Worm (Caenorhabditis elegans): Measurements from ENCODE around the gene cyp-14A1.

The cyp-14A1 gene

DNA sequence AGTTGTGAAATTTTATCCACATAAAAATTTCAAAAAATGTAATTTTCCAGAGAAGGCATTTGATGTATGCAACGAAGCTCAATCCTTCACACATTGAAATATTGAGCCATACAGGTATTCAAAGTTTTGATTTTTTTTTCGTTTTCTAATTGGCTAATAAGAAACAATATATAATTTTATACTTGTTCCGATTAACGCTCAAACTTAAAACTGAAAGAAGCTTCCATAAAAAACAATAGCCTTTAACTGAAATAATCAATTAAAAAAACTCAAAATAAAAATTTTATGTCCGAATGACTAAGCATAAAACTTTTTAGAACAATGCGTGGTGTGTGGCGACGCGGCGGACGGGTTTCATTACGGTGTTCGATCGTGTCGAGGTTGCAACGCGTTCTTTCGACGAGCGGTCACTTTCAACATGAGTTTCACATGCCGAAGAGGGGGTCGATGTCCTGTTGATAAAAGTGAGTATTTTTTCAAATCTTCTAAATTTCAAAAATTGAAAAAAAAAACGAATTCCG lies 15.2 kb downstream of the cyp-14A1 start, which contains the start of gene nhr-32:
nhr-32 (plus strand) TSS at position 51 of the 521 bp plus-strand sequence.
- TF ChIP-seq mab-5 (tag; optimal IDR thresholded peaks at IDR 0.05) (no peak), sptf-1 (tag; optimal IDR thresholded peaks at IDR 0.05) (no peak), M03D4.4 (tag; optimal IDR thresholded peaks at IDR 0.05) (no peak), drap-1 (GFP tag; optimal IDR thresholded peaks at IDR 0.05) (no peak), zip-8 (tag; optimal IDR thresholded peaks at IDR 0.05) (no peak)

DNA sequence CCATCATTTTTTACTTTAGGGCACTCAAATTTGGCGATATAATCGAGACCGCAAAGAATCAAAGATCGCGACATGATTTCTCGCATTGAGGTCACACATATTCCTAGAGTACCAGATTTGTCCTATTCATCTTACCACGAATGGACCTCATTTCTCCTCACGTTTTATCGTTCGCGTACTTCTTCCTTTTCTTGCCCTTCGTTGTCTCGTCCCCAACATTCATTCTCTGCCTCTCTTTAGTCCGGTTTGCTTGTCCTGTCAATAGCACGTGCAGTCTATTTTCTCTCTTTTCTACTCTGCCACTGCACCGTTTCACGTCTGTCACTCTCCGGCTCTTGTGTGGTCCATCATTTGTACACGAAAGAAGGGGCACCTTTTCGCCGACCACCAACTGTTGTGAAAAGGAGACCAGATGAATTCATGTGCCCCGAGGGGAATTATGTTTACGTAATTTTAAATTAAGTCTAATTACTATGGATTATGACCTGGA lies 15.8 kb downstream of the cyp-14A1 start:
- TF ChIP-seq nhr-28 (tag; optimal IDR thresholded peaks at IDR 0.05) = no peak
- TF ChIP-seq ces-1 (GFP tag; optimal IDR thresholded peaks at IDR 0.05) = peak; percentile 86
- peak; percentile 72 for TF ChIP-seq pha-4 (tag; optimal IDR thresholded peaks at IDR 0.05)
- no peak for TF ChIP-seq ztf-11 (tag; optimal IDR thresholded peaks at IDR 0.05)
- TF ChIP-seq unc-120 (tag; optimal IDR thresholded peaks at IDR 0.05; ENCODE audit: poor library complexity, severe bottlenecking) = peak; percentile 76
- peak; percentile 63 for TF ChIP-seq nhr-2 (tag; optimal IDR thresholded peaks at IDR 0.05)
- peak; percentile 7 for TF ChIP-seq ceh-43 (GFP tag; optimal IDR thresholded peaks at IDR 0.05)
- no peak for TF ChIP-seq flh-1 (GFP tag; optimal IDR thresholded peaks at IDR 0.05)
- TF ChIP-seq nhr-12 (tag; optimal IDR thresholded peaks at IDR 0.05) = no peak
- TF ChIP-seq drap-1 (GFP tag; optimal IDR thresholded peaks at IDR 0.05) = peak; percentile 3
- TF ChIP-seq lin-32 (GFP tag; optimal IDR thresholded peaks at IDR 0.05) = no peak
- TF ChIP-seq zip-8 (tag; optimal IDR thresholded peaks at IDR 0.05) = no peak
- TF ChIP-seq nhr-76 (tag; optimal IDR thresholded peaks at IDR 0.05) = no peak
- TF ChIP-seq lin-13 (tag; optimal IDR thresholded peaks at IDR 0.05) = peak; percentile 41
- TF ChIP-seq cnd-1 (tag; optimal IDR thresholded peaks at IDR 0.05) = no peak
- TF ChIP-seq hlh-1 (tag; optimal IDR thresholded peaks at IDR 0.05) = peak; percentile 94
- peak; percentile 29 for TF ChIP-seq nhr-237 (tag; optimal IDR thresholded peaks at IDR 0.05)
- TF ChIP-seq mep-1 (tag; optimal IDR thresholded peaks at IDR 0.05) = peak; percentile 85
- TF ChIP-seq elt-3 (tag; optimal IDR thresholded peaks at IDR 0.05) = no peak
- TF ChIP-seq snpc-4 (tag; optimal IDR thresholded peaks at IDR 0.05) = no peak
- peak; percentile 76 for TF ChIP-seq elt-1 (tag; optimal IDR thresholded peaks at IDR 0.05; ENCODE audit: borderline replicate concordance, insufficient read depth)
- peak; percentile 64 for TF ChIP-seq mls-2 (tag; optimal IDR thresholded peaks at IDR 0.05)
- peak; percentile 22 for TF ChIP-seq sptf-1 (tag; optimal IDR thresholded peaks at IDR 0.05)
- no peak for TF ChIP-seq bed-3 (GFP tag; optimal IDR thresholded peaks at IDR 0.05)
- TF ChIP-seq ceh-83 (GFP tag; optimal IDR thresholded peaks at IDR 0.05) = no peak
- no peak for TF ChIP-seq blmp-1 (tag; optimal IDR thresholded peaks at IDR 0.05)
- peak; percentile 81 for TF ChIP-seq unc-62 (GFP tag; optimal IDR thresholded peaks at IDR 0.05)
- TF ChIP-seq ham-2 (GFP tag; optimal IDR thresholded peaks at IDR 0.05) = peak; percentile 43
- TF ChIP-seq M03D4.4 (tag; optimal IDR thresholded peaks at IDR 0.05) = no peak
- no peak for TF ChIP-seq tbx-8 (GFP tag; optimal IDR thresholded peaks at IDR 0.05)

DNA sequence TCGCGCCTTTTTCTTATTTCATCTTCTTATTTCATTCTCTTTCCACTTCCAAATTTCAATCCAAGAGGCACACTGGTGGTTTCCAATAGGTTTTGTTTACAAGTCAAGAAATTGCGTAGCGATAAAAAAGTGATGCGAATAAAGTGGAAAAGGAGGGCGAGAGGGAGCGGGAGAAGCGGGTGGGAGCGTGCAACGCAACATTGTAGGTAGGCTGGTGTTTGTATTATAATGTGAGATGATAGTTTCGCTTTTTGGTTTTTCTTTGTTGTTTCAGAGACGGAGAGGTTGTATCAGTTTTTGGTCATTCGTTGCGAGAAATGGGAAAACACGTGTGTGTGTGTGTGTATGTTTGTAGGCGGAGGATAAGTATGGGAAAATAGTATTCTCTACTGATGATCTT lies 17.0 kb downstream of the cyp-14A1 start:
- TF ChIP-seq tbx-8 (GFP tag; optimal IDR thresholded peaks at IDR 0.05) (no peak), nhr-12 (tag; optimal IDR thresholded peaks at IDR 0.05) (no peak), zip-8 (tag; optimal IDR thresholded peaks at IDR 0.05) (no peak), mab-5 (tag; optimal IDR thresholded peaks at IDR 0.05) (no peak), lin-32 (GFP tag; optimal IDR thresholded peaks at IDR 0.05) (no peak), unc-120 (tag; optimal IDR thresholded peaks at IDR 0.05; ENCODE audit: poor library complexity, severe bottlenecking) (no peak), lin-13 (tag; optimal IDR thresholded peaks at IDR 0.05) (no peak)

DNA sequence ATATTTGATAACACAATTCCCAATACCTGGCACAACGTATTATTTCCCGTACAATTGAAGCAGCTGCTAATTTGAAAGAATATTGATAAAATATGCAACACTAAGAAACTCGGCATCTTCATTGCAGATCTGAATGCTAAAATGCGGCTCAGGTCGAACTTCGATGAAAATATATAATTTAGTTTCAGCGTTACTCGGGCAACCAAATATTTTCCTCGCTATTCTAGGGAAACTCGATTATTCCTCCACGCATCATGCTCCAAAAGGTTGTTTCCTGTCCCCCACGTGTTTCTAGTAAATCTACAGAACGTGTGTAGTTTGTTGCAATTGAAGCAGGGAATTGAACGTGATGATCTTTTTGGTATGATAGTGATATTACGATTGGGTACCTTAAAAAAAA lies 18.1 kb downstream of the cyp-14A1 start:
- no peak for TF ChIP-seq mep-1 (tag; optimal IDR thresholded peaks at IDR 0.05)
- TF ChIP-seq elt-1 (tag; optimal IDR thresholded peaks at IDR 0.05; ENCODE audit: borderline replicate concordance, insufficient read depth) = no peak
- no peak for TF ChIP-seq unc-39 (tag; optimal IDR thresholded peaks at IDR 0.05)
- no peak for TF ChIP-seq nhr-12 (tag; optimal IDR thresholded peaks at IDR 0.05)
- no peak for TF ChIP-seq nhr-2 (tag; optimal IDR thresholded peaks at IDR 0.05)
- no peak for TF ChIP-seq ceh-83 (GFP tag; optimal IDR thresholded peaks at IDR 0.05)
- TF ChIP-seq mls-2 (tag; optimal IDR thresholded peaks at IDR 0.05) = no peak
- TF ChIP-seq ceh-39 (tag; optimal IDR thresholded peaks at IDR 0.05) = no peak
- no peak for TF ChIP-seq bed-3 (GFP tag; optimal IDR thresholded peaks at IDR 0.05)
- TF ChIP-seq sptf-1 (tag; optimal IDR thresholded peaks at IDR 0.05) = no peak
- no peak for TF ChIP-seq ceh-43 (GFP tag; optimal IDR thresholded peaks at IDR 0.05)
- no peak for TF ChIP-seq blmp-1 (tag; optimal IDR thresholded peaks at IDR 0.05)

Data from whole organism, mixed stage, embryonic.